Worm (Caenorhabditis elegans): ENCODE results near the gene flp-24.

DNA sequence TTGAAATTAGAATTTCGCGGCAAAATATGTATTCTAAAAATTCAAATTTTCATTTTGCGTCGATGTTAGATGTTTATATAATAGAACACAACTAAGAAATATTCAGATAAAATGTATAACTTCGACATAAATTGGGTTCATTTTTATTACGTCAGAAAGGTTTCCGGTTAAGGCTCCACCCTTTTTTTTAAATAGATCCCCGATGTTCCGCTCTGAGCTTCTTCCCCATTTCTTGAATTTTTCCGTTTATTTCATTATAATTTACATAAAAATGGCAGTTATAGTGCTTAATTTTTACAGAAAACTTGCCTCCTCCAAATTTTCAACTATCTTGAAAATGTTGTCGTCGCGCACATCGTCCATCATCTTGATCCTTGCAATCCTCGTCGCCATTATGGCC is at the start of gene flp-24:
- TF ChIP-seq nfya-1 (tag; optimal IDR thresholded peaks at IDR 0.05; ENCODE audit: insufficient read depth) (no peak), aly-2 (tag; optimal IDR thresholded peaks at IDR 0.05) (no peak), mdl-1 (tag; optimal IDR thresholded peaks at IDR 0.05) (no peak), ceh-82 (tag; optimal IDR thresholded peaks at IDR 0.05) (no peak), nhr-67 (tag; optimal IDR thresholded peaks at IDR 0.05) (no peak), sea-2 (GFP tag; optimal IDR thresholded peaks at IDR 0.05) (no peak), fkh-10 (GFP tag; optimal IDR thresholded peaks at IDR 0.05) (no peak), egl-27 (tag; optimal IDR thresholded peaks at IDR 0.05) (no peak)
